Fruit fly (Drosophila melanogaster) whole organism, embryonic: Measurements from ENCODE around the gene RpL35.
A peak's percentile ranks its signal among the peaks of the same experiment; 100 is the strongest.

Experiments
- Ada2b ChIP-seq: fragments of 200-800 bp; sonication (Bioruptor generic); IDR thresholded peaks from 2 replicates; pipeline ENCODE4 v1.3.6; 2022; ENCODE audit warnings: missing biosample characterization, missing genetic modification characterization
- BtbVII ChIP-seq: fragments of 200-800 bp; sonication (Bioruptor generic); optimal IDR thresholded peaks from 3 replicates; lab custom pipeline; 2017; ENCODE audit warnings: missing biosample characterization, mild to moderate bottlenecking, missing genetic modification characterization
- CG10565 ChIP-seq: fragments of 200-800 bp; sonication (Bioruptor generic); optimal IDR thresholded peaks from 3 replicates; lab custom pipeline; 2016; ENCODE audit warnings: missing biosample characterization, mild to moderate bottlenecking, missing genetic modification characterization
- CG13424 ChIP-seq: fragments of 200-800 bp; sonication (Bioruptor generic); optimal IDR thresholded peaks from 2 replicates; lab custom pipeline; 2019; ENCODE audit warnings: missing biosample characterization, mild to moderate bottlenecking, missing genetic modification characterization, moderate library complexity
- CG13624 ChIP-seq: fragments of 200-800 bp; sonication (Bioruptor generic); optimal IDR thresholded peaks from 2 replicates; lab custom pipeline; 2016; ENCODE audit warnings: missing biosample characterization, missing genetic modification characterization
- CG15696 ChIP-seq: fragments of 200-800 bp; sonication (Bioruptor generic); optimal IDR thresholded peaks from 2 replicates; lab custom pipeline; 2019; ENCODE audit warnings: missing biosample characterization, mild to moderate bottlenecking, missing genetic modification characterization, moderate library complexity
- CG1603 ChIP-seq: fragments of 200-800 bp; sonication (Bioruptor generic); optimal IDR thresholded peaks from 2 replicates; lab custom pipeline; 2019; ENCODE audit warnings: missing biosample characterization, mild to moderate bottlenecking, missing genetic modification characterization, moderate library complexity
- CG17568 ChIP-seq: fragments of 200-800 bp; sonication (Bioruptor generic); optimal IDR thresholded peaks from 2 replicates; lab custom pipeline; 2018; ENCODE audit warnings: missing biosample characterization, mild to moderate bottlenecking, missing genetic modification characterization, moderate library complexity
- CG2875 ChIP-seq: fragments of 200-800 bp; sonication (Bioruptor generic); optimal IDR thresholded peaks from 2 replicates; lab custom pipeline; 2017; ENCODE audit warnings: missing biosample characterization, mild to moderate bottlenecking, missing genetic modification characterization, missing genetic modification reagents
- CG30403 ChIP-seq: fragments of 200-800 bp; sonication (Bioruptor generic); optimal IDR thresholded peaks from 3 replicates; lab custom pipeline; 2016; ENCODE audit warnings: missing biosample characterization, missing genetic modification characterization
- CG32772 ChIP-seq: fragments of 200-800 bp; sonication (Bioruptor generic); IDR thresholded peaks from 2 replicates; pipeline ENCODE4 v1.3.6; 2022; ENCODE audit warnings: missing biosample characterization, missing genetic modification characterization
- CG5180 ChIP-seq: fragments of 200-800 bp; sonication (Bioruptor generic); optimal IDR thresholded peaks from 3 replicates; lab custom pipeline; 2017; ENCODE audit warnings: missing biosample characterization, missing genetic modification characterization, mild to moderate bottlenecking, moderate library complexity, missing genetic modification reagents
- CG5245 ChIP-seq: fragments of 200-800 bp; sonication (Bioruptor generic); optimal IDR thresholded peaks from 3 replicates; lab custom pipeline; 2016; ENCODE audit warnings: missing biosample characterization, missing genetic modification characterization
- CG6689 ChIP-seq: fragments of 200-800 bp; sonication (Bioruptor generic); IDR thresholded peaks from 2 replicates; pipeline ENCODE4 v1.3.6; 2022; ENCODE audit warnings: missing biosample characterization, missing genetic modification characterization
- CG6791 ChIP-seq: fragments of 200-800 bp; sonication (Bioruptor generic); IDR thresholded peaks from 3 replicates; pipeline ENCODE4 v1.3.6; 2022; ENCODE audit warnings: missing biosample characterization, missing genetic modification characterization; ENCODE audit not compliant: partially characterized antibody
- CG8478 ChIP-seq: fragments of >200 bp; optimal IDR thresholded peaks from 2 replicates; lab custom pipeline; 2018
- Camta ChIP-seq: fragments of 200-800 bp; sonication (Bioruptor generic); optimal IDR thresholded peaks from 2 replicates; lab custom pipeline; 2016; ENCODE audit warnings: missing biosample characterization, missing genetic modification characterization
- CrebB ChIP-seq: fragments of 200-800 bp; sonication (Bioruptor generic); optimal IDR thresholded peaks from 3 replicates; lab custom pipeline; 2018; ENCODE audit warnings: missing biosample characterization, mild to moderate bottlenecking, missing genetic modification characterization
- Dad ChIP-seq: fragments of 200-800 bp; sonication (Bioruptor generic); optimal IDR thresholded peaks from 3 replicates; lab custom pipeline; 2016; ENCODE audit warnings: missing biosample characterization, missing genetic modification characterization
- Doc2 ChIP-seq: fragments of 200-800 bp; sonication (Bioruptor generic); IDR thresholded peaks from 2 replicates; pipeline ENCODE4 v1.3.6; 2022; ENCODE audit warnings: missing biosample characterization, missing genetic modification characterization
- Drgx ChIP-seq: fragments of 200-800 bp; sonication (Bioruptor generic); IDR thresholded peaks from 2 replicates; pipeline ENCODE4 v1.3.6; 2022; ENCODE audit warnings: missing biosample characterization, missing genetic modification characterization
- E2f2 ChIP-seq: fragments of 200-800 bp; sonication (Bioruptor generic); IDR thresholded peaks from 2 replicates; pipeline ENCODE4 v1.3.6; 2022; ENCODE audit warnings: missing biosample characterization, missing genetic modification characterization
- Gug ChIP-seq: fragments of 200-800 bp; sonication (Bioruptor generic); IDR thresholded peaks from 4 replicates; pipeline ENCODE4 v1.3.6; 2022; ENCODE audit warnings: missing biosample characterization, missing genetic modification characterization
- HmgZ ChIP-seq: fragments of 200-800 bp; sonication (Bioruptor generic); optimal IDR thresholded peaks from 2 replicates; lab custom pipeline; 2018; ENCODE audit warnings: missing biosample characterization, mild to moderate bottlenecking, missing genetic modification characterization
- Hmr ChIP-seq: fragments of 200-800 bp; sonication (Bioruptor generic); optimal IDR thresholded peaks from 3 replicates; lab custom pipeline; 2017; ENCODE audit warnings: mild to moderate bottlenecking, missing biosample characterization, missing genetic modification reagents, missing genetic modification characterization
- Neu2 ChIP-seq: fragments of 200-800 bp; sonication (Bioruptor generic); optimal IDR thresholded peaks from 3 replicates; lab custom pipeline; 2016; ENCODE audit warnings: missing biosample characterization, missing genetic modification characterization, borderline replicate concordance
- Nf-YC ChIP-seq: fragments of 200-800 bp; optimal IDR thresholded peaks from 3 replicates; lab custom pipeline; 2019; ENCODE audit warnings: missing biosample characterization, mild to moderate bottlenecking, missing genetic modification characterization, moderate library complexity
- NfI ChIP-seq: fragments of 200-800 bp; sonication (Bioruptor generic); optimal IDR thresholded peaks from 3 replicates; lab custom pipeline; 2018; ENCODE audit warnings: missing biosample characterization, mild to moderate bottlenecking, missing genetic modification characterization, moderate library complexity
- Oli ChIP-seq: fragments of 200-800 bp; sonication (Bioruptor generic); optimal IDR thresholded peaks from 2 replicates; lab custom pipeline; 2018; ENCODE audit warnings: missing biosample characterization, mild to moderate bottlenecking, missing genetic modification characterization, moderate library complexity
- Poxn ChIP-seq: fragments of 200-800 bp; sonication (Bioruptor generic); IDR thresholded peaks from 2 replicates; pipeline ENCODE4 v1.3.6; 2022; ENCODE audit warnings: missing biosample characterization, missing genetic modification characterization
- Rfx ChIP-seq: fragments of 200-800 bp; sonication (Bioruptor generic); IDR thresholded peaks from 2 replicates; pipeline ENCODE4 v1.3.6; 2022; ENCODE audit warnings: missing biosample characterization, missing genetic modification characterization
- Sox102F ChIP-seq: fragments of 200-800 bp; sonication (Bioruptor generic); optimal IDR thresholded peaks from 2 replicates; lab custom pipeline; 2018; ENCODE audit warnings: missing biosample characterization, mild to moderate bottlenecking, missing genetic modification characterization, moderate library complexity
- Stat92E ChIP-seq, 3 experiments: fragments of >200 bp in 2 of 3; fragments of 200-800 bp in 1 of 3; sonication (Bioruptor generic) in 1 of 3; optimal IDR thresholded peaks; 2 replicates each; lab custom pipeline; 2017 to 2019; ENCODE audit warnings: missing biosample characterization in 3 of 3, missing genetic modification characterization in 3 of 3, mild to moderate bottlenecking in 1 of 3, moderate library complexity in 1 of 3
- abd-A ChIP-seq: fragments of 200-800 bp; sonication (Bioruptor generic); optimal IDR thresholded peaks from 3 replicates; lab custom pipeline; 2019; ENCODE audit warnings: missing biosample characterization, mild to moderate bottlenecking, missing genetic modification characterization, moderate library complexity
- amos ChIP-seq: fragments of 200-800 bp; sonication (Bioruptor generic); IDR thresholded peaks from 2 replicates; pipeline ENCODE4 v1.3.6; 2022; ENCODE audit warnings: missing biosample characterization, missing genetic modification characterization; ENCODE audit not compliant: partially characterized antibody
- bbx ChIP-seq: fragments of 200-800 bp; sonication (Bioruptor generic); IDR thresholded peaks from 2 replicates; pipeline ENCODE4 v1.3.6; 2022; ENCODE audit warnings: missing biosample characterization, missing genetic modification characterization; ENCODE audit not compliant: partially characterized antibody
- bsh ChIP-seq, 2 experiments: fragments of 200-800 bp; sonication (Bioruptor generic); optimal IDR thresholded peaks; 2 replicates each; lab custom pipeline; 2017 to 2018; ENCODE audit warnings: mild to moderate bottlenecking in 2 of 2, missing biosample characterization in 2 of 2, missing genetic modification characterization in 2 of 2, moderate library complexity in 1 of 2
- crp ChIP-seq, 2 experiments: fragments of 200-800 bp; sonication (Bioruptor generic); optimal IDR thresholded peaks; 2 replicates in 1 of 2; 3 replicates in 1 of 2; lab custom pipeline; 2017; ENCODE audit warnings: missing biosample characterization in 2 of 2, missing genetic modification characterization in 2 of 2, mild to moderate bottlenecking in 1 of 2, moderate library complexity in 1 of 2
- ind ChIP-seq: fragments of 200-800 bp; sonication (Bioruptor generic); optimal IDR thresholded peaks from 3 replicates; lab custom pipeline; 2016; ENCODE audit warnings: missing biosample characterization, missing genetic modification characterization
- lab ChIP-seq: fragments of 200-800 bp; sonication (Bioruptor generic); optimal IDR thresholded peaks from 3 replicates; lab custom pipeline; 2017; ENCODE audit warnings: missing biosample characterization, missing genetic modification characterization, mild to moderate bottlenecking, moderate library complexity, missing genetic modification reagents
- p53 ChIP-seq: fragments of 200-800 bp; sonication (Bioruptor generic); optimal IDR thresholded peaks from 2 replicates; lab custom pipeline; 2016; ENCODE audit warnings: missing biosample characterization, missing genetic modification characterization
- pros ChIP-seq: fragments of 200-800 bp; sonication (Bioruptor generic); optimal IDR thresholded peaks from 3 replicates; lab custom pipeline; 2019; ENCODE audit warnings: missing biosample characterization, mild to moderate bottlenecking, missing genetic modification characterization, moderate library complexity
- pum ChIP-seq: fragments of 200-800 bp; sonication (Bioruptor generic); optimal IDR thresholded peaks from 2 replicates; lab custom pipeline; 2016; ENCODE audit warnings: missing biosample characterization, missing genetic modification characterization
- sna ChIP-seq: fragments of 200-800 bp; sonication (Bioruptor generic); IDR thresholded peaks from 2 replicates; pipeline ENCODE4 v1.3.6; 2022; ENCODE audit warnings: missing biosample characterization, missing genetic modification characterization; ENCODE audit not compliant: partially characterized antibody
- sr ChIP-seq: fragments of 200-800 bp; sonication (Bioruptor generic); IDR thresholded peaks from 3 replicates; pipeline ENCODE4 v1.3.6; 2022; ENCODE audit warnings: missing biosample characterization, missing genetic modification characterization
- ssp ChIP-seq: fragments of 200-800 bp; sonication (Bioruptor generic); IDR thresholded peaks from 2 replicates; pipeline ENCODE4 v1.3.6; 2022; ENCODE audit warnings: missing biosample characterization, missing genetic modification characterization
- wor ChIP-seq: fragments of 200-800 bp; sonication (Bioruptor generic); IDR thresholded peaks from 2 replicates; pipeline ENCODE4 v1.3.6; 2022; ENCODE audit warnings: missing biosample characterization, missing genetic modification characterization
- yki ChIP-seq: fragments of >200 bp; optimal IDR thresholded peaks from 3 replicates; lab custom pipeline; 2018
- zf30C ChIP-seq: fragments of 200-800 bp; sonication (Bioruptor generic); optimal IDR thresholded peaks from 3 replicates; lab custom pipeline; 2018; ENCODE audit warnings: missing biosample characterization, mild to moderate bottlenecking, missing genetic modification characterization
- zfh1 ChIP-seq: fragments of 200-800 bp; sonication (Bioruptor generic); IDR thresholded peaks from 3 replicates; pipeline ENCODE4 v1.3.6; 2022; ENCODE audit warnings: missing biosample characterization, missing genetic modification characterization

Gene RpL35

DNA sequence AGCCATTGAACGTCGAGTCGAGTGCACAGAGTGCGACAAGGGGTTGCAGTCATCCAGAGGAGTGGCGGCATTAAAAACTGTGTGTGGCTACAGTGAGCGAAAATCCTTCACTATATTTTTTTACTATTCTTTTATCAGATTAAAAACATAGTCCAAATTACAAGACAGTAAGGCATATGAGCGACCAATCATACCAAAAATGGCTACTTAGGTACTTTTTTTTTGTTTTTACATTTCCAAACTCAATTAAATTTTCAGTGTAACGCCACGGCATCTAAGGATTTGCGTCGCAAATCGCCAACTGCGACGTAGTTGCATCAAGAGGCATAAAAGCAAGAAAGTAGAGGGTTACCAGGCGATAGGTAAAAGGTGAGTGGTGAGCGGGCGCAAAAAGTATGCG, 33.1 kb upstream of the RpL35 start (continued):
- TF ChIP-seq sna (GFP tag; lab: Robert Waterston, UW), result no peak
- TF ChIP-seq zf30C (GFP tag; lab: Kevin White, UChicago), result peak; percentile 76
- 0 out of 2 replicates have a peak, but pooled peaks have one; percentile 21 for TF ChIP-seq Drgx (GFP tag; lab: Robert Waterston, UW)
- no peak for TF ChIP-seq Nf-YC
- peak; percentile 48 for TF ChIP-seq pum (GFP tag; lab: Kevin White, UChicago)
- peak; percentile 61; the same call in 2 of the 3 replicates for TF ChIP-seq zfh1 (GFP tag; lab: Robert Waterston, UW)
- no peak for TF ChIP-seq CG10565
- TF ChIP-seq NfI (GFP tag; lab: Kevin White, UChicago), result peak; percentile 32
- TF ChIP-seq ind (GFP tag; lab: Kevin White, UChicago), result peak; percentile 27
- TF ChIP-seq CG2875 (GFP tag; lab: Kevin White, UChicago), result peak; percentile 38
- no peak for TF ChIP-seq CrebB
- peak; percentile 52 for TF ChIP-seq CG13424 (tag; lab: Kevin White, UChicago)
- peak; percentile 52 for TF ChIP-seq lab
- peak; percentile 15 for TF ChIP-seq Dad (GFP tag; lab: Kevin White, UChicago)
- no peak for TF ChIP-seq CG6791
- TF ChIP-seq CG30403 (GFP tag; lab: Kevin White, UChicago), result peak; percentile 23
- peak; percentile 44; the same call in 1 of the 2 replicates for TF ChIP-seq Ada2b (GFP tag; lab: Robert Waterston, UW)
- TF ChIP-seq CG8478 (lab: Kevin White, UChicago), result no peak
- TF ChIP-seq CG32772 (GFP tag; lab: Robert Waterston, UW), result peak; percentile 41
- TF ChIP-seq E2f2 (GFP tag; lab: Robert Waterston, UW), result no peak; the same call in 1 of the 2 replicates
- TF ChIP-seq CG6689, result peak; percentile 53
- TF ChIP-seq amos, result no peak
- TF ChIP-seq Neu2 (GFP tag; lab: Kevin White, UChicago), result no peak
- no peak for TF ChIP-seq BtbVII (GFP tag; lab: Kevin White, UChicago)
- 0 out of 2 replicates have a peak, but pooled peaks have one; percentile 7 for TF ChIP-seq Poxn (GFP tag; lab: Robert Waterston, UW)
- peak; percentile 43 for TF ChIP-seq ssp
- peak; percentile 58 for TF ChIP-seq CG1603 (tag; lab: Kevin White, UChicago)
- peak; percentile 26 for TF ChIP-seq CG13624 (GFP tag; lab: Kevin White, UChicago)
- no peak for TF ChIP-seq yki (lab: Kevin White, UChicago)
- peak; percentile 27; the same call in 1 of the 2 replicates for TF ChIP-seq Rfx (GFP tag; lab: Robert Waterston, UW)
- TF ChIP-seq Camta, result peak; percentile 46
- peak; percentile 0 for TF ChIP-seq CG5245 (GFP tag; lab: Kevin White, UChicago)
- no peak for TF ChIP-seq Doc2 (GFP tag; lab: Robert Waterston, UW)
- TF ChIP-seq abd-A (tag; lab: Kevin White, UChicago), result no peak
- TF ChIP-seq CG17568, result peak; percentile 10
- TF ChIP-seq wor (GFP tag; lab: Robert Waterston, UW), result 0 out of 2 replicates have a peak, but pooled peaks have one; percentile 16
- TF ChIP-seq sr (GFP tag; lab: Robert Waterston, UW), result no peak
- TF ChIP-seq Stat92E (GFP tag; optimal IDR thresholded peaks at IDR 0.05; lab: Kevin White, UChicago), result no peak
- TF ChIP-seq bsh (GFP tag; optimal IDR thresholded peaks at IDR 0.05; lab: Kevin White, UChicago), result peak in 1 of 2 experiments; percentile 79
- TF ChIP-seq HmgZ (tag; lab: Kevin White, UChicago), result no peak
- peak; percentile 53 for TF ChIP-seq Sox102F (GFP tag; lab: Kevin White, UChicago)
- TF ChIP-seq Gug (GFP tag; lab: Robert Waterston, UW), result peak; percentile 36; the same call in 1 of the 4 replicates
- peak; percentile 17 for TF ChIP-seq pros (GFP tag; lab: Kevin White, UChicago)
- no peak for TF ChIP-seq crp (GFP tag; optimal IDR thresholded peaks at IDR 0.05; lab: Kevin White, UChicago)
- no peak for TF ChIP-seq bbx (GFP tag; lab: Robert Waterston, UW)
- peak; percentile 20 for TF ChIP-seq CG15696 (tag; lab: Kevin White, UChicago)
- no peak for TF ChIP-seq p53 (GFP tag; lab: Kevin White, UChicago)
- peak; percentile 9 for TF ChIP-seq CG5180 (GFP tag; lab: Kevin White, UChicago)
- peak; percentile 14 for TF ChIP-seq Hmr
- TF ChIP-seq Oli, result peak; percentile 50
